Worm (Caenorhabditis elegans): ENCODE results near the gene C05B5.4.

Gene C05B5.4

DNA sequence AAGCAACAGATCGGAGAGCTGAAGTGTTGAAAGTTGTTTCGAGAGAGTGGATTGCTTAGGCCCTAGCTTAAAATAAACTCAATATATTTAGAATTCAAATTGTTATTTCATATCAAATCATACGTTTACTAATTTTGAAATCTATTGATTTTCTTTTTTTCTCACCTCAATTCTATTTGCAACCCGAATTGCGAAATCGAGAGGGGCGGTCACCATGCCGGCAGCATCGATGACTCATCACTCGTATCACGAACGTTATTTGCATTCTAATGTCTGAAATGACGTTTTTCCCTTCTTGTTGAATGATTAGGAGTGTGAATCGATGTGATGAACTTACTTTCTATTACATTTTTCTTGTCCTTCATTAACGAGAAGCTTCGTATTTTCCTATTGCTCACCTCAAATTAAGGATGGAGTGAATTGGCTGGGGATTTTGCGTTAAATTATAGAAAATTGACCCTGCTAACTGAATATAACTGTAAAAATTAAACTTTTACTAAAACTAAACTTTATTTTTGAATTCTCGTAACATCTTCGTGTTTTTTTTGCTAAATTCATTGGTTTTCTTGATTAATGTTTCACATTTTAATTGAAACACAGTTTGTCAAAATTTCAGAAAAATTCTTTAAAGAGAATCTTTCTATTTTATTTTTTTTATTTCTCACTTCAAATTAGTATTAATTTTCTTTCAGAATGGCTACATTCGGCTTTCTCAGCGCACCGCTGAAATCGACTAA is 36.9 kb upstream of the C05B5.4 start, which contains the start of gene alx-1:
TSS of gene alx-1 (plus strand) at position 687 of the 737 bp plus-strand sequence.
- TF ChIP-seq fos-1 (tag; optimal IDR thresholded peaks at IDR 0.05): peak; percentile 62
- TF ChIP-seq nfya-1 (tag; optimal IDR thresholded peaks at IDR 0.05; ENCODE audit: insufficient read depth): peak; percentile 20
- TF ChIP-seq lin-15B (tag; optimal IDR thresholded peaks at IDR 0.05): no peak
- peak; percentile 40 for TF ChIP-seq ceh-28 (tag; optimal IDR thresholded peaks at IDR 0.05)
- peak; percentile 50 for TF ChIP-seq pqm-1 (tag; optimal IDR thresholded peaks at IDR 0.05)
- peak; percentile 39 for TF ChIP-seq pha-4 (tag; optimal IDR thresholded peaks at IDR 0.05)
- TF ChIP-seq snpc-4 (tag; optimal IDR thresholded peaks at IDR 0.05): peak; percentile 3
- peak; percentile 52 for TF ChIP-seq elt-2 (tag; optimal IDR thresholded peaks at IDR 0.05)
- no peak for TF ChIP-seq nhr-237 (tag; optimal IDR thresholded peaks at IDR 0.05)
- peak; percentile 66 for TF ChIP-seq jun-1 (tag; optimal IDR thresholded peaks at IDR 0.05)
- TF ChIP-seq nhr-43 (tag; optimal IDR thresholded peaks at IDR 0.05; ENCODE audit: poor library complexity, severe bottlenecking): no peak

DNA sequence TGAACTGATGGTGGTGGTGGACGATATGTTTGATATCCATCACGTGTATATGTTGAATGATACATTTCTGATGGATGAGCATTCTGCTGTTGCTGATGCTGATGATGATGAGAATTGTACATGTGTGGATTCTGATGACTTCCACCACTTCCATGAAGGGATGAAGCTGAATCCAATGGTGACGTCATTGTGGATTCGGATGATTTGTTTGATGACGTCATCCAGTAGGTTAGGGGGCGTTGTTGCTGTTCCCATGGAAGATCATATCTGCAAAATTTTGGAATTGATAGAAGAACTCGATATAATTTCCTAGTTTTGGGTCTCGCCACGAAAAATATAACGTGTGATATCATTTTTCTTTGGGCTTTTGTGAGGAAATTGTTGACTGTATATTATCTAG is 30.2 kb upstream of the C05B5.4 start:
- no peak for TF ChIP-seq hmg-11 (tag; optimal IDR thresholded peaks at IDR 0.05)
- TF ChIP-seq pha-4 (tag; optimal IDR thresholded peaks at IDR 0.05): no peak
- no peak for TF ChIP-seq nfya-1 (tag; optimal IDR thresholded peaks at IDR 0.05; ENCODE audit: insufficient read depth)
- no peak for TF ChIP-seq unc-62 (GFP tag; optimal IDR thresholded peaks at IDR 0.05)
- no peak for TF ChIP-seq daf-12 (tag; optimal IDR thresholded peaks at IDR 0.05)
- TF ChIP-seq eor-1 (tag; optimal IDR thresholded peaks at IDR 0.05): no peak
- TF ChIP-seq nhr-237 (tag; optimal IDR thresholded peaks at IDR 0.05): no peak
- no peak for TF ChIP-seq ama-1 (optimal IDR thresholded peaks at IDR 0.05)
- TF ChIP-seq ceh-82 (tag; optimal IDR thresholded peaks at IDR 0.05): no peak
- TF ChIP-seq unc-39 (tag; optimal IDR thresholded peaks at IDR 0.05): no peak
- TF ChIP-seq egl-5 (tag; optimal IDR thresholded peaks at IDR 0.05): no peak
- no peak for TF ChIP-seq sea-2 (GFP tag; optimal IDR thresholded peaks at IDR 0.05)
- no peak for TF ChIP-seq snpc-4 (tag; optimal IDR thresholded peaks at IDR 0.05)
- TF ChIP-seq nhr-67 (tag; optimal IDR thresholded peaks at IDR 0.05): no peak
- TF ChIP-seq elt-3 (tag; optimal IDR thresholded peaks at IDR 0.05): no peak
- no peak for TF ChIP-seq nhr-77 (tag; optimal IDR thresholded peaks at IDR 0.05)
- no peak for TF ChIP-seq tbx-2 (tag; optimal IDR thresholded peaks at IDR 0.05)
- no peak for TF ChIP-seq fos-1 (tag; optimal IDR thresholded peaks at IDR 0.05)
- TF ChIP-seq lin-39 (tag; optimal IDR thresholded peaks at IDR 0.05): no peak
- TF ChIP-seq nhr-25 (tag; optimal IDR thresholded peaks at IDR 0.05): no peak

DNA sequence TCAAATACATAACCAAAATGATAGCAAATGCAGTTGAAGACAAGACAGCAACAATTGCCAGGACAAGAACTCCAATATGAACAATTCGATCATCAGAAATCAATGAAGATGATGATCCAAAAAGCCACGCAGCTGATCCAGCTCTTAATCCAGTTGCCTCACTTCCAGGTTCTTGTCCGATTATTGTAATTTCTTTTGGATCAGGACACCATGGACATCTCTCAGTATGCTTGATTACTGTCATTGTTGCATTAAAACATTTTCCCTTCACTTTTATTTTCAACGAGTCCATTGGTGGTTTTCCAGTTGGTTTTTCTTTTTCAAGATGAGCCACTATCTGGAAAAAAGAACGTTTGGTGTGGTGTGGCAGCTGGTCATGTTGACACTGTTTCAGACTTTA is 29.3 kb upstream of the C05B5.4 start:
- no peak for TF ChIP-seq egl-5 (tag; optimal IDR thresholded peaks at IDR 0.05)
- TF ChIP-seq ceh-16 (tag; optimal IDR thresholded peaks at IDR 0.05): no peak
- no peak for TF ChIP-seq pqm-1 (tag; optimal IDR thresholded peaks at IDR 0.05)
- TF ChIP-seq mml-1 (tag; optimal IDR thresholded peaks at IDR 0.05): no peak
- TF ChIP-seq ZK546.5 (tag; optimal IDR thresholded peaks at IDR 0.05): no peak
- no peak for TF ChIP-seq ceh-9 (tag; optimal IDR thresholded peaks at IDR 0.05)
- no peak for TF ChIP-seq elt-2 (tag; optimal IDR thresholded peaks at IDR 0.05)

DNA sequence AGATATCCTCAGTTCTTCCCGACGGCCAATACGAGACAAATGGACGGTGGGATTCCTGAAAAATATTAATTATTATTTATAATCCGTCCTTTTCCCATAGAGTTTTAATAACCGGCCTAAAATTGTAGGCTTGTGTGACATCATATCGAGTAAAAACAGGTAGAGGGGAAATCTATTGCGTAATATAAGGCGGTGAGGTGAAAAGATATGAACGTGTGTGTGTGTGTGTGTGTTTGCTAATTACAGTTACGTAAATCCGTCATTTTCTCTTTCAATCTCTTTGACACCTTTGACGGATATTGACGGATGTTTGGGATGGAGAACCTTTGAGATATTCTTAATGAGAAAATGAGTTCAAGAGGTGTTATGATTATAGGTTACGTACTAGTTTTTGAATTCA is 28.2 kb upstream of the C05B5.4 start:
- TF ChIP-seq unc-62 (GFP tag; optimal IDR thresholded peaks at IDR 0.05) (no peak), ama-1 (optimal IDR thresholded peaks at IDR 0.05) (no peak), egl-27 (tag; optimal IDR thresholded peaks at IDR 0.05) (no peak), ceh-16 (tag; optimal IDR thresholded peaks at IDR 0.05) (no peak), zag-1 (tag; optimal IDR thresholded peaks at IDR 0.05) (no peak), ceh-28 (tag; optimal IDR thresholded peaks at IDR 0.05) (no peak), fkh-10 (GFP tag; optimal IDR thresholded peaks at IDR 0.05) (no peak), R02D3.7 (tag; optimal IDR thresholded peaks at IDR 0.05) (no peak), fkh-2 (tag; optimal IDR thresholded peaks at IDR 0.05) (no peak), ZK546.5 (tag; optimal IDR thresholded peaks at IDR 0.05) (no peak), elt-2 (tag; optimal IDR thresholded peaks at IDR 0.05) (no peak), nhr-77 (tag; optimal IDR thresholded peaks at IDR 0.05) (no peak), nhr-23 (tag; optimal IDR thresholded peaks at IDR 0.05) (no peak)
